Fruit fly (Drosophila melanogaster): Measurements from ENCODE around the gene Kcmf1.

Gene Kcmf1

dm6 chr3R:9055119-9056105, 40.7 kb upstream of the Kcmf1 start:
- TF ChIP-seq CG5204 (GFP tag; optimal IDR thresholded peaks at IDR 0.05): peak; percentile 43
- TF ChIP-seq CG1620 (GFP tag; optimal IDR thresholded peaks at IDR 0.05): peak; percentile 59
- peak; percentile 92 for TF ChIP-seq kay (GFP tag; ENCODE audit: borderline replicate concordance)
- no peak for TF ChIP-seq Clk (GFP tag; optimal IDR thresholded peaks at IDR 0.05)
- TF ChIP-seq cnc (optimal IDR thresholded peaks at IDR 0.05): no peak
- TF ChIP-seq pad (GFP tag; optimal IDR thresholded peaks at IDR 0.05): peak; percentile 9
- TF ChIP-seq cic (GFP tag; optimal IDR thresholded peaks at IDR 0.05): no peak
- TF ChIP-seq tj (GFP tag; optimal IDR thresholded peaks at IDR 0.05): peak; percentile 86
- TF ChIP-seq CG11617 (GFP tag; optimal IDR thresholded peaks at IDR 0.05): peak; percentile 44
- peak; percentile 14 for TF ChIP-seq toe (GFP tag; optimal IDR thresholded peaks at IDR 0.05)
- no peak for TF ChIP-seq ovo (GFP tag; optimal IDR thresholded peaks at IDR 0.05)
- peak; percentile 83 for TF ChIP-seq CG14711 (tag; optimal IDR thresholded peaks at IDR 0.05)
- TF ChIP-seq Crg-1 (GFP tag; optimal IDR thresholded peaks at IDR 0.05): no peak
- TF ChIP-seq CG7045 (GFP tag; optimal IDR thresholded peaks at IDR 0.05): peak; percentile 77
- TF ChIP-seq bab1 (GFP tag; optimal IDR thresholded peaks at IDR 0.05): peak; percentile 89
- no peak for TF ChIP-seq CG12768 (GFP tag; optimal IDR thresholded peaks at IDR 0.05)
- TF ChIP-seq CG33017 (tag; optimal IDR thresholded peaks at IDR 0.05): peak; percentile 73
- TF ChIP-seq Mnt (GFP tag; optimal IDR thresholded peaks at IDR 0.05): peak; percentile 62
- peak; percentile 52 for TF ChIP-seq Hr96 (GFP tag; optimal IDR thresholded peaks at IDR 0.05)
- peak; percentile 79 for TF ChIP-seq CG7101 (tag; optimal IDR thresholded peaks at IDR 0.05)

dm6 chr3R:9054442-9055118, 39.9 kb upstream of the Kcmf1 start:
- TF ChIP-seq Crg-1 (GFP tag; optimal IDR thresholded peaks at IDR 0.05) (no peak), Mnt (GFP tag; optimal IDR thresholded peaks at IDR 0.05) (peak; percentile 24), Clk (GFP tag; optimal IDR thresholded peaks at IDR 0.05) (no peak), cic (GFP tag; optimal IDR thresholded peaks at IDR 0.05) (peak; percentile 61), bab1 (GFP tag; optimal IDR thresholded peaks at IDR 0.05) (peak; percentile 63), toe (GFP tag; optimal IDR thresholded peaks at IDR 0.05) (no peak), ovo (GFP tag; optimal IDR thresholded peaks at IDR 0.05) (peak; percentile 27), CG5204 (GFP tag; optimal IDR thresholded peaks at IDR 0.05) (no peak), CG33017 (tag; optimal IDR thresholded peaks at IDR 0.05) (peak; percentile 11), CG7045 (GFP tag; optimal IDR thresholded peaks at IDR 0.05) (peak; percentile 42), CG14711 (tag; optimal IDR thresholded peaks at IDR 0.05) (peak; percentile 55), pad (GFP tag; optimal IDR thresholded peaks at IDR 0.05) (peak; percentile 27), CG7101 (tag; optimal IDR thresholded peaks at IDR 0.05) (peak; percentile 68), kay (GFP tag; ENCODE audit: borderline replicate concordance) (peak; percentile 98), CG11617 (GFP tag; optimal IDR thresholded peaks at IDR 0.05) (peak; percentile 11), tj (GFP tag; optimal IDR thresholded peaks at IDR 0.05) (peak; percentile 97)

dm6 chr3R:9053850-9054441, 39.2 kb upstream of the Kcmf1 start:
- peak; percentile 74 for TF ChIP-seq CG12768 (GFP tag; optimal IDR thresholded peaks at IDR 0.05)
- peak; percentile 80 to 97 for TF ChIP-seq cnc (optimal IDR thresholded peaks at IDR 0.05)
- TF ChIP-seq Mnt (GFP tag; optimal IDR thresholded peaks at IDR 0.05): peak; percentile 87
- TF ChIP-seq CG33017 (tag; optimal IDR thresholded peaks at IDR 0.05): peak; percentile 69
- no peak for TF ChIP-seq ovo (GFP tag; optimal IDR thresholded peaks at IDR 0.05)
- no peak for TF ChIP-seq bab1 (GFP tag; optimal IDR thresholded peaks at IDR 0.05)
- TF ChIP-seq CG14711 (tag; optimal IDR thresholded peaks at IDR 0.05): peak; percentile 52
- TF ChIP-seq CG11617 (GFP tag; optimal IDR thresholded peaks at IDR 0.05): peak; percentile 75
- peak; percentile 38 for TF ChIP-seq pad (GFP tag; optimal IDR thresholded peaks at IDR 0.05)
- TF ChIP-seq Hr96 (GFP tag; optimal IDR thresholded peaks at IDR 0.05): peak; percentile 79
- peak; percentile 69 for TF ChIP-seq CG7101 (tag; optimal IDR thresholded peaks at IDR 0.05)
- TF ChIP-seq toe (GFP tag; optimal IDR thresholded peaks at IDR 0.05): peak; percentile 69
- TF ChIP-seq Crg-1 (GFP tag; optimal IDR thresholded peaks at IDR 0.05): no peak
- TF ChIP-seq cic (GFP tag; optimal IDR thresholded peaks at IDR 0.05): peak; percentile 96
- TF ChIP-seq Clk (GFP tag; optimal IDR thresholded peaks at IDR 0.05): peak; percentile 7
- peak; percentile 60 for TF ChIP-seq CG7045 (GFP tag; optimal IDR thresholded peaks at IDR 0.05)
- no peak for TF ChIP-seq kay (GFP tag; ENCODE audit: borderline replicate concordance)
- TF ChIP-seq CG5204 (GFP tag; optimal IDR thresholded peaks at IDR 0.05): no peak
- TF ChIP-seq tj (GFP tag; optimal IDR thresholded peaks at IDR 0.05): no peak
- no peak for TF ChIP-seq CG1620 (GFP tag; optimal IDR thresholded peaks at IDR 0.05)

- TF ChIP-seq Mnt (GFP tag; optimal IDR thresholded peaks at IDR 0.05) (peak; percentile 87), bab1 (GFP tag; optimal IDR thresholded peaks at IDR 0.05) (peak; percentile 35), CG7101 (tag; optimal IDR thresholded peaks at IDR 0.05) (peak; percentile 46), cic (GFP tag; optimal IDR thresholded peaks at IDR 0.05) (peak; percentile 92), CG7045 (GFP tag; optimal IDR thresholded peaks at IDR 0.05) (peak; percentile 34), CG1620 (GFP tag; optimal IDR thresholded peaks at IDR 0.05) (no peak), CG12768 (GFP tag; optimal IDR thresholded peaks at IDR 0.05) (peak; percentile 71), CG33017 (tag; optimal IDR thresholded peaks at IDR 0.05) (peak; percentile 61), CG5204 (GFP tag; optimal IDR thresholded peaks at IDR 0.05) (no peak), cnc (optimal IDR thresholded peaks at IDR 0.05) (no peak), ovo (GFP tag; optimal IDR thresholded peaks at IDR 0.05) (peak; percentile 40), CG14711 (tag; optimal IDR thresholded peaks at IDR 0.05) (peak; percentile 17), Clk (GFP tag; optimal IDR thresholded peaks at IDR 0.05) (peak; percentile 35), Crg-1 (GFP tag; optimal IDR thresholded peaks at IDR 0.05) (peak; percentile 9), kay (GFP tag; ENCODE audit: borderline replicate concordance) (no peak), toe (GFP tag; optimal IDR thresholded peaks at IDR 0.05) (no peak), Hr96 (GFP tag; optimal IDR thresholded peaks at IDR 0.05) (peak; percentile 42), pad (GFP tag; optimal IDR thresholded peaks at IDR 0.05) (peak; percentile 88), CG11617 (GFP tag; optimal IDR thresholded peaks at IDR 0.05) (no peak), tj (GFP tag; optimal IDR thresholded peaks at IDR 0.05) (peak; percentile 52)
Observed at dm6 chr3R:9053021-9053420, 38.3 kb upstream of the Kcmf1 start.
